Worm (Caenorhabditis elegans): ENCODE results near the gene emb-5.
"Not testable (repeated sequence)": the region's sequence is repeated elsewhere in the genome, so short reads cannot be mapped to it uniquely, and the experiment has no call there.

The emb-5 gene

ce11 chrIII:4720620-4721227 is at the start of gene emb-5:
Gene emb-5, minus strand, starts transcription at chrIII:4720670.
- TF ChIP-seq unc-62 (GFP tag; optimal IDR thresholded peaks at IDR 0.05) = no peak

ce11 chrIII:4767869-4768645 is 47.6 kb upstream of the emb-5 start:
- TF ChIP-seq unc-62 (GFP tag; optimal IDR thresholded peaks at IDR 0.05) = no peak

DNA sequence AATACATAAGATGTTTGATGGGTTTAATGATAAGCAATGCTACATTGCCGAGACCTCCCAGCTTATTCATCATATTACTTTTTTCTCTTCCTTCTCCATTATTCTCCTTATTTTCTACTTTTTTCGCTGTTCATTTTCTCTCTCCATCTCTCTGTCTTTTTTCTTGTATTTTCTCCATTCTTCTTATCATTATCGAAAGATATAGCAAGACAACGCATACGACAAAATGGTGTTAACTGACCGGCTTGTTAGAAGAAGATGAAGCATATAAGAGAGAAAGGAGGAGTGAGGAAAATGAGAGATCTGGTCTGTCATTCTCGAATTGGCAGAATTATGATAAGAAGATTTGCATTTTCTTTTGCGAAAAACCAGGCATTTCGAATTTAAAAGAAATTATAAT is 46.4 kb upstream of the emb-5 start:
- no peak for TF ChIP-seq unc-62 (GFP tag; optimal IDR thresholded peaks at IDR 0.05)

ce11 chrIII:4765474-4765873 is 45.0 kb upstream of the emb-5 start, which contains the start of gene B0393.5:
Gene B0393.5, plus strand, starts transcription at chrIII:4765774.
- no peak for TF ChIP-seq unc-62 (GFP tag; optimal IDR thresholded peaks at IDR 0.05)

DNA sequence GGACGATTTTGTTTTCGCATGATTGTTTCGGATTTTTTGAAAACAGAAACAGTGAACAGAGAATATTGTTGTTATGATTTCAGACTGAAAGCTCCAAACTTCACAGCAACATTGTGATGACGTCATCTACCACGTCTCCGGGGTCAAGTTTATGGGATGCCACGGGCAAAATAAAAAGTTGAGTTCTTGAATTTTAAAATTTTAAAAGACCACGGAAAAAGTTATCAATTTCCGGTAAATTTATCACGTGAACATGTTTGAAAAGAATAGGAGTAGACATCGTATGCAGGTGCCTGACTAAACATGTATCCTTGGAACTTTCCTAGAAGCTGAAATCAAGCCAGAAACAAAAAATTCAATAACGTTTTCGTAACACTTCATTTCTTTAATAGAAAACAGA is 43.0 kb upstream of the emb-5 start, which contains the start of gene B0393.4:
Gene B0393.4, minus strand, starts transcription at position 101 of the 400 bp plus-strand sequence.
- no peak for TF ChIP-seq unc-62 (GFP tag; optimal IDR thresholded peaks at IDR 0.05)

ce11 chrIII:4762846-4763245 is 42.4 kb upstream of the emb-5 start:
- no peak for TF ChIP-seq unc-62 (GFP tag; optimal IDR thresholded peaks at IDR 0.05)

- no peak for TF ChIP-seq unc-62 (GFP tag; optimal IDR thresholded peaks at IDR 0.05)
Measured at ce11 chrIII:4756983-4757382, 36.5 kb upstream of the emb-5 start, which contains the start of gene fbxl-2. Gene fbxl-2, plus strand, starts transcription at chrIII:4757260.

- TF ChIP-seq unc-62 (GFP tag; optimal IDR thresholded peaks at IDR 0.05) = no peak
Measured at ce11 chrIII:4754001-4754561, 33.6 kb upstream of the emb-5 start, which contains the start of the genes rps-0 and rbg-3. Gene rps-0, minus strand, starts transcription at chrIII:4754051. Gene rbg-3, plus strand, starts transcription at chrIII:4754424.

DNA sequence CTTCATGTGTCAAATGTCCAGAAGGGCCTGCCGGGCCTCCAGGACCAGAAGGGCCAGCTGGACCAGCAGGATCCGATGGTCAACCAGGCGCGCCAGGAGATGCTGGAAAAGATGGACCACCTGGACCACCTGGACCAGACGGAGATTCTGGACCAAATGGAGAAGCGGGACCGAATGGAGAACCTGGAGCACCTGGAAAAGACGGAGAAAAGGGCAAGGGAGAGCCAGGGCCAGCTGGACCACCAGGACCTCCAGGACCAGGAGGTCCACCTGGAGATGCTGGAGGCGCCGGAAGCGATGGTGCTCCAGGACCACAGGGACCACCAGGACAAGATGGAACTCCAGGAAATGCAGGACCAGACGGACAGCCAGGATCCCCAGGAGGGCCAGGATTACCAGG is 28.2 kb upstream of the emb-5 start:
- TF ChIP-seq unc-62 (GFP tag; optimal IDR thresholded peaks at IDR 0.05) = no peak

DNA sequence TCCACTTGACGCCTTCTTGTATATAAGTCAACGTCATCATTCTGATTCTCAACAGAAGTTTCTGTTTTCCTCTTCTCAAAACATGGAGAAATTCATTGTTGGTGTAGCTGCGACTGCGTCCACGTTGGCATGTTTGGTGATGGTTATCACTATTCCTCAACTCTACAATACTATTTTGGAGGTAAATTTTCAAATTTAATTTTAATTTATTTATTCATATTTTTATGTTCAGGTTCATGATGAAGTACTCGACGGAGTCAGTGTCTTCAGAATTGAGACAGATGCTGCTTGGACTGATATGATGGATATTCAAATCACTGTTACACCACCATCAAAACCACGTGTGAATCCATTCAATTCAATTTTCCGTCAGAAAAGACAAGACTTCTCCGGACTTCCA is 27.6 kb upstream of the emb-5 start, which contains the start of gene col-89:
Gene col-89, plus strand, starts transcription at position 19 of the 400 bp plus-strand sequence.
- no peak for TF ChIP-seq unc-62 (GFP tag; optimal IDR thresholded peaks at IDR 0.05)

ce11 chrIII:4745934-4746333 is 25.5 kb upstream of the emb-5 start, which contains the start of gene F17C8.6:
Gene F17C8.6, minus strand, starts transcription at chrIII:4746034.
- no peak for TF ChIP-seq unc-62 (GFP tag; optimal IDR thresholded peaks at IDR 0.05)

DNA sequence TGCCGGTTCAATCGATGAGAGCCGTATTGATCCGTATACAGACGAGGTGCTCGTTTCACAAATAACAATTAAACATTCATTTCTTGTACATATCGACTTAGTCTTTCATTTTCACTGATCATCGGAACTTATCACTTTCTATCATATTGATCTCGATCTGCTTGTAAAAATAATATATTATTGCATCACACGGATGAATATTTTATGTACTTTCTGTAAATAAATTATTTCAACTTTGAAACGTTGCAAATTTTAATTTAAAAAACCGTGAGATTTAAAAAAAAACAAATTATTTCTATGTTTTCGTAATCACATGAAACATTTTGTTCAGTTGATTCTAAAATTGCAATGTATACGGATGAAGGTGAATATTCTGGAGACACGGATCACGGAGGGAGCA is 22.1 kb upstream of the emb-5 start, which contains the start of gene twk-6:
Gene twk-6, plus strand, starts transcription at position 301 of the 400 bp plus-strand sequence.
- TF ChIP-seq unc-62 (GFP tag; optimal IDR thresholded peaks at IDR 0.05) = not testable (repeated sequence)

- TF ChIP-seq unc-62 (GFP tag; optimal IDR thresholded peaks at IDR 0.05) = no peak
Measured at ce11 chrIII:4740820-4741219, 20.4 kb upstream of the emb-5 start.

DNA sequence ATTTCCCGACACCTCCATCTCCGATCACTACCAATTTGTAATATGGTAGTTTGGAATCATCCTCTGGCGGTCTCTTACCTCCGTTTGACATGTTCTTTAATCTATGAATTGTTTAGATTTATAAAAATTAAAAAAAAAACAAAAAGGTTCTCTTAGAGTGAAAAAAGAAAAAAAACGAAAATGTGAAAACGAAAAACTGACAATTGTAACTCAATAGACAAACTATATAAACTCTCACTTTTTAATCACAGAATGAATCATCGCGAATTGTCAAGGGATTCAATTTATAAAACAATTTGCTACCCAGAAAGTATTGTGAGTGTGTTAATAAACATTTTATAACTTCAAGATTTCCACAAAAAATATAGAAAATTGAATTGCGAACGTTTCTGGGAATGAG is 19.5 kb upstream of the emb-5 start, which contains the start of gene ras-2:
Gene ras-2, minus strand, starts transcription at position 101 of the 400 bp plus-strand sequence.
- TF ChIP-seq unc-62 (GFP tag; optimal IDR thresholded peaks at IDR 0.05) = no peak

ce11 chrIII:4735443-4735842 is 15.0 kb upstream of the emb-5 start, which contains the start of gene F17C8.7:
Gene F17C8.7, plus strand, starts transcription at chrIII:4735743.
- no peak for TF ChIP-seq unc-62 (GFP tag; optimal IDR thresholded peaks at IDR 0.05)

DNA sequence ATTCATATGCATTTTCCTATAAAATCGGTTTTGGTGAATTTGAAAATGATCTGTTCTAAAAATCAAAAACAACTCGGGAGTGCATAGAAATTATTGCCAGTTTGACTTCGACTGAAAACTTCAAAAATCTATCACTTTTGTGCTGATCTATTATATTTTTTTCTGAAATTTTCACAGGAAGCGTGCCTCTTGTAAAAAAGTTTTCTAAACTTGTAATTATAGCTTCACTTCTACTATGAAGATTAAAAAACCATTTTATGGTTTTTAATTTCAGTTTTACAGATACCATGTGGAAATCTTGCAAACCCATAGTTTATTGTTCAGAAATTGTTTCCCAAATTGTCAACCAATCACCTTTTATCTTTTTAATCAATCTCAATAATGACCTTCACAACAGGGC is 13.6 kb upstream of the emb-5 start, which contains the start of gene F17C8.9:
Gene F17C8.9, plus strand, starts transcription at position 301 of the 400 bp plus-strand sequence.
- TF ChIP-seq unc-62 (GFP tag; optimal IDR thresholded peaks at IDR 0.05) = no peak
